Fruit fly (Drosophila melanogaster) whole organism, embryonic: ENCODE measurements around the gene CG3036.

Source experiments
- Adf1 ChIP-seq: fragments of 200-800 bp; sonication (Bioruptor generic); IDR thresholded peaks from 2 replicates; pipeline ENCODE4 v1.3.6; 2022; ENCODE audit warnings: missing biosample characterization, missing genetic modification characterization
- Asciz ChIP-seq: fragments of 200-800 bp; sonication (Bioruptor generic); optimal IDR thresholded peaks from 2 replicates; lab custom pipeline; 2017; ENCODE audit warnings: missing biosample characterization, mild to moderate bottlenecking, missing genetic modification characterization, missing genetic modification reagents
- CG10321 ChIP-seq: fragments of 200-800 bp; sonication (Bioruptor generic); IDR thresholded peaks from 2 replicates; pipeline ENCODE4 v1.3.6; 2022; ENCODE audit warnings: missing biosample characterization, missing genetic modification characterization
- CG11085 ChIP-seq: fragments of 200-800 bp; sonication (Bioruptor generic); IDR thresholded peaks from 2 replicates; pipeline ENCODE4 v1.3.6; 2022; ENCODE audit warnings: missing biosample characterization, missing genetic modification characterization
- CG12942 ChIP-seq: fragments of 200-800 bp; sonication (Bioruptor generic); optimal IDR thresholded peaks from 3 replicates; lab custom pipeline; 2016; ENCODE audit warnings: missing biosample characterization, missing genetic modification characterization
- CG14441 ChIP-seq: fragments of 200-800 bp; sonication (Bioruptor generic); IDR thresholded peaks from 2 replicates; pipeline ENCODE4 v1.3.6; 2022; ENCODE audit warnings: missing biosample characterization, missing genetic modification characterization
- CG15269 ChIP-seq: fragments of 200-800 bp; sonication (Bioruptor generic); optimal IDR thresholded peaks from 2 replicates; lab custom pipeline; 2018; ENCODE audit warnings: missing biosample characterization, mild to moderate bottlenecking, missing genetic modification characterization, moderate library complexity
- CG17385 ChIP-seq: fragments of 200-800 bp; sonication (Bioruptor generic); optimal IDR thresholded peaks from 3 replicates; lab custom pipeline; 2018; ENCODE audit warnings: missing biosample characterization, mild to moderate bottlenecking, missing genetic modification characterization
- CG17568 ChIP-seq: fragments of 200-800 bp; sonication (Bioruptor generic); optimal IDR thresholded peaks from 2 replicates; lab custom pipeline; 2018; ENCODE audit warnings: missing biosample characterization, mild to moderate bottlenecking, missing genetic modification characterization, moderate library complexity
- CG18262 ChIP-seq: fragments of 200-800 bp; optimal IDR thresholded peaks from 3 replicates; lab custom pipeline; 2019; ENCODE audit warnings: missing biosample characterization, mild to moderate bottlenecking, missing genetic modification characterization, moderate library complexity
- CG3065 ChIP-seq: fragments of 200-800 bp; sonication (Bioruptor generic); optimal IDR thresholded peaks from 2 replicates; lab custom pipeline; 2016; ENCODE audit warnings: missing biosample characterization, missing genetic modification characterization
- CG31365 ChIP-seq: fragments of 200-800 bp; sonication (Bioruptor generic); optimal IDR thresholded peaks from 2 replicates; lab custom pipeline; 2018; ENCODE audit warnings: missing biosample characterization, mild to moderate bottlenecking, missing genetic modification characterization
- CG32532 ChIP-seq: fragments of 200-800 bp; sonication (Bioruptor generic); IDR thresholded peaks from 2 replicates; pipeline ENCODE4 v1.3.6; 2022; ENCODE audit warnings: missing biosample characterization, missing genetic modification characterization
- CG32767 ChIP-seq: fragments of 200-800 bp; sonication (Bioruptor generic); IDR thresholded peaks from 2 replicates; pipeline ENCODE4 v1.3.6; 2022; ENCODE audit warnings: missing biosample characterization, missing genetic modification characterization
- CG33557 ChIP-seq: fragments of 200-800 bp; sonication (Bioruptor generic); optimal IDR thresholded peaks from 2 replicates; lab custom pipeline; 2019; ENCODE audit warnings: missing biosample characterization, mild to moderate bottlenecking, missing genetic modification characterization, moderate library complexity
- CG3838 ChIP-seq: fragments of 200-800 bp; sonication (Bioruptor generic); optimal IDR thresholded peaks from 3 replicates; lab custom pipeline; 2016; ENCODE audit warnings: missing biosample characterization, missing genetic modification characterization
- CG4730 ChIP-seq: fragments of 200-800 bp; sonication (Bioruptor generic); IDR thresholded peaks from 2 replicates; pipeline ENCODE4 v1.3.6; 2022; ENCODE audit warnings: missing biosample characterization, missing genetic modification characterization
- CG5180 ChIP-seq: fragments of 200-800 bp; sonication (Bioruptor generic); optimal IDR thresholded peaks from 3 replicates; lab custom pipeline; 2017; ENCODE audit warnings: missing biosample characterization, missing genetic modification characterization, mild to moderate bottlenecking, moderate library complexity, missing genetic modification reagents
- CG6689 ChIP-seq: fragments of 200-800 bp; sonication (Bioruptor generic); IDR thresholded peaks from 2 replicates; pipeline ENCODE4 v1.3.6; 2022; ENCODE audit warnings: missing biosample characterization, missing genetic modification characterization
- CG7928 ChIP-seq: fragments of 200-800 bp; sonication (Bioruptor generic); optimal IDR thresholded peaks from 2 replicates; lab custom pipeline; 2017; ENCODE audit warnings: missing biosample characterization, mild to moderate bottlenecking, missing genetic modification characterization
- CG8089 ChIP-seq: fragments of 200-800 bp; sonication (Bioruptor generic); optimal IDR thresholded peaks from 3 replicates; lab custom pipeline; 2016; ENCODE audit warnings: missing biosample characterization, missing genetic modification characterization
- CG8388 ChIP-seq: fragments of 200-800 bp; sonication (Bioruptor generic); optimal IDR thresholded peaks from 2 replicates; lab custom pipeline; 2019; ENCODE audit warnings: missing biosample characterization, mild to moderate bottlenecking, missing genetic modification characterization, moderate library complexity
- CG8765 ChIP-seq: fragments of 200-800 bp; sonication (Bioruptor generic); IDR thresholded peaks from 2 replicates; pipeline ENCODE4 v1.3.6; 2022; ENCODE audit warnings: missing biosample characterization, missing genetic modification characterization
- CG9876 ChIP-seq: fragments of 200-800 bp; sonication (Bioruptor generic); optimal IDR thresholded peaks from 2 replicates; lab custom pipeline; 2016; ENCODE audit warnings: missing biosample characterization, missing genetic modification characterization
- CG9932 ChIP-seq: fragments of 200-800 bp; sonication (Bioruptor generic); IDR thresholded peaks from 2 replicates; pipeline ENCODE4 v1.3.6; 2022; ENCODE audit warnings: missing biosample characterization, missing genetic modification characterization
- D19A ChIP-seq: fragments of 200-800 bp; optimal IDR thresholded peaks from 3 replicates; lab custom pipeline; 2019; ENCODE audit warnings: missing biosample characterization, mild to moderate bottlenecking, missing genetic modification characterization, moderate library complexity
- ERR ChIP-seq: fragments of 200-800 bp; sonication (Bioruptor generic); optimal IDR thresholded peaks from 2 replicates; lab custom pipeline; 2016; ENCODE audit warnings: missing biosample characterization, missing genetic modification characterization
- Hand ChIP-seq: fragments of 200-800 bp; sonication (Bioruptor generic); optimal IDR thresholded peaks from 2 replicates; lab custom pipeline; 2017; ENCODE audit warnings: mild to moderate bottlenecking, missing biosample characterization, missing genetic modification reagents, missing genetic modification characterization
- Hey ChIP-seq: fragments of 200-800 bp; sonication (Bioruptor generic); optimal IDR thresholded peaks from 3 replicates; lab custom pipeline; 2018; ENCODE audit warnings: missing biosample characterization, mild to moderate bottlenecking, missing genetic modification characterization
- HmgD ChIP-seq: fragments of 200-800 bp; sonication (Bioruptor generic); optimal IDR thresholded peaks from 3 replicates; lab custom pipeline; 2016; ENCODE audit warnings: missing biosample characterization, missing genetic modification characterization
- Nf-YC ChIP-seq: fragments of 200-800 bp; optimal IDR thresholded peaks from 3 replicates; lab custom pipeline; 2019; ENCODE audit warnings: missing biosample characterization, mild to moderate bottlenecking, missing genetic modification characterization, moderate library complexity
- Side ChIP-seq: fragments of 200-800 bp; sonication (Bioruptor generic); optimal IDR thresholded peaks from 2 replicates; lab custom pipeline; 2016; ENCODE audit warnings: missing biosample characterization, missing genetic modification characterization
- Ssrp ChIP-seq: fragments of 200-800 bp; sonication (Bioruptor generic); optimal IDR thresholded peaks from 2 replicates; lab custom pipeline; 2018; ENCODE audit warnings: missing biosample characterization, mild to moderate bottlenecking, missing genetic modification characterization, moderate library complexity
- Taf1 ChIP-seq: fragments of 200-800 bp; sonication (Bioruptor generic); IDR thresholded peaks from 2 replicates; pipeline ENCODE4 v1.3.6; 2022; ENCODE audit warnings: missing biosample characterization, missing genetic modification characterization
- YL-1 ChIP-seq: fragments of 200-800 bp; sonication (Bioruptor generic); optimal IDR thresholded peaks from 3 replicates; lab custom pipeline; 2017; ENCODE audit warnings: missing biosample characterization, mild to moderate bottlenecking, missing genetic modification characterization
- fd64A ChIP-seq: fragments of 200-800 bp; sonication (Bioruptor generic); optimal IDR thresholded peaks from 3 replicates; lab custom pipeline; 2018; ENCODE audit warnings: missing biosample characterization, mild to moderate bottlenecking, missing genetic modification characterization
- gsb ChIP-seq: fragments of 200-800 bp; sonication (Bioruptor generic); IDR thresholded peaks from 2 replicates; pipeline ENCODE4 v1.3.6; 2022; ENCODE audit warnings: missing biosample characterization, missing genetic modification characterization
- gsb-n ChIP-seq: fragments of 200-800 bp; sonication (Bioruptor generic); optimal IDR thresholded peaks from 3 replicates; lab custom pipeline; 2018; ENCODE audit warnings: missing biosample characterization, mild to moderate bottlenecking, missing genetic modification characterization
- insv ChIP-seq, 2 experiments: fragments of 200-800 bp; sonication (Bioruptor generic); optimal IDR thresholded peaks; 3 replicates each; lab custom pipeline; 2016 to 2018; ENCODE audit warnings: missing biosample characterization in 2 of 2, missing genetic modification characterization in 2 of 2
- lab ChIP-seq: fragments of 200-800 bp; sonication (Bioruptor generic); optimal IDR thresholded peaks from 3 replicates; lab custom pipeline; 2017; ENCODE audit warnings: missing biosample characterization, missing genetic modification characterization, mild to moderate bottlenecking, moderate library complexity, missing genetic modification reagents
- onecut ChIP-seq: fragments of 200-800 bp; sonication (Bioruptor generic); IDR thresholded peaks from 2 replicates; pipeline ENCODE4 v1.3.6; 2022; ENCODE audit warnings: missing biosample characterization, missing genetic modification characterization
- p53 ChIP-seq: fragments of 200-800 bp; sonication (Bioruptor generic); optimal IDR thresholded peaks from 2 replicates; lab custom pipeline; 2016; ENCODE audit warnings: missing biosample characterization, missing genetic modification characterization
- pan ChIP-seq, 4 experiments: fragments of >200 bp in 3 of 4; fragments of 200-800 bp in 1 of 4; sonication (Bioruptor generic) in 1 of 4; optimal IDR thresholded peaks in 3 of 4; IDR thresholded peaks in 1 of 4; 2 replicates each; pipeline versions ENCODE4 v1.3.6 to Lab custom; 2017 to 2022; ENCODE audit warnings: missing biosample characterization in 2 of 4, missing genetic modification characterization in 2 of 4, mixed read lengths in 1 of 4
- psq ChIP-seq: fragments of 200-800 bp; sonication (Bioruptor generic); optimal IDR thresholded peaks from 2 replicates; lab custom pipeline; 2017; ENCODE audit warnings: missing biosample characterization, missing genetic modification characterization
- sd ChIP-seq: fragments of 200-800 bp; sonication (Bioruptor generic); optimal IDR thresholded peaks from 3 replicates; lab custom pipeline; 2018; ENCODE audit warnings: missing biosample characterization, mild to moderate bottlenecking, missing genetic modification characterization, moderate library complexity
- sisA ChIP-seq: fragments of 200-800 bp; sonication (Bioruptor generic); IDR thresholded peaks from 2 replicates; pipeline ENCODE4 v1.3.6; 2022; ENCODE audit warnings: missing biosample characterization, missing genetic modification characterization
- ssp ChIP-seq: fragments of 200-800 bp; sonication (Bioruptor generic); IDR thresholded peaks from 2 replicates; pipeline ENCODE4 v1.3.6; 2022; ENCODE audit warnings: missing biosample characterization, missing genetic modification characterization
- unc-4 ChIP-seq: fragments of 200-800 bp; sonication (Bioruptor generic); IDR thresholded peaks from 2 replicates; pipeline ENCODE4 v1.3.6; 2022; ENCODE audit warnings: missing biosample characterization, missing genetic modification characterization; ENCODE audit not compliant: partially characterized antibody
- usp ChIP-seq: fragments of >200 bp; optimal IDR thresholded peaks from 2 replicates; lab custom pipeline; 2017; ENCODE audit warnings: missing biosample characterization, missing genetic modification characterization
- vvl ChIP-seq: fragments of 200-800 bp; sonication (Bioruptor generic); IDR thresholded peaks from 2 replicates; pipeline ENCODE4 v1.3.6; 2022; ENCODE audit warnings: missing biosample characterization, missing genetic modification characterization
- zf30C ChIP-seq: fragments of 200-800 bp; sonication (Bioruptor generic); optimal IDR thresholded peaks from 3 replicates; lab custom pipeline; 2018; ENCODE audit warnings: missing biosample characterization, mild to moderate bottlenecking, missing genetic modification characterization

Gene CG3036

DNA sequence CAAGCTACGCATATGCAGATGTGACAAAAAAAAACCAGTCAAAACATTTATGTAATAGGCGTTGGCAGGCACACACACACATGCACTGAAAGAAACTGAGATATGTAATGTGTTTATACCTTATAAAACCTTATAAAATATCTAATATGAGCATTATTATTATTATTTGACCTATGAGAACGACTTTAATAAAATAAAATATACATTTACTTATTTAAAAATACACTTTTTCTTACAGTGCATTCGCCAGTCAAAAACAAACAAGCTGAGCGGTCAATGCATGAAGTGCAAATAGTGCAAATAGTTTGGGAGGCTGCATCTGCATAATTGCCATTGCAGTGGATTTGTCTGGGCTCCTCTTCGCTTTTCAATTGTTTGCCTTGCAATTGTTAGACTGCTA lies 16.1 kb downstream of the CG3036 start (continued):
- peak; percentile 64 for TF ChIP-seq gsb-n (tag; lab: Kevin White, UChicago)
- no peak for TF ChIP-seq HmgD (GFP tag; lab: Kevin White, UChicago)
- peak; percentile 46; the same call in 1 of the 2 replicates for TF ChIP-seq CG14441
- TF ChIP-seq CG8089 (GFP tag; lab: Kevin White, UChicago): no peak
- peak; percentile 89 for TF ChIP-seq CG15269
- peak; percentile 69 for TF ChIP-seq lab
- peak; percentile 60 for TF ChIP-seq onecut (GFP tag; lab: Robert Waterston, UW)
- TF ChIP-seq zf30C (GFP tag; lab: Kevin White, UChicago): peak; percentile 12
- TF ChIP-seq CG10321 (GFP tag; lab: Robert Waterston, UW): peak; percentile 47; the same call in 1 of the 2 replicates
- no peak for TF ChIP-seq CG9932
- TF ChIP-seq CG3065 (GFP tag; lab: Kevin White, UChicago): no peak
- no peak for TF ChIP-seq CG11085 (GFP tag; lab: Robert Waterston, UW)
- TF ChIP-seq Taf1: peak; percentile 12; the same call in 1 of the 2 replicates
- no peak for TF ChIP-seq p53 (GFP tag; lab: Kevin White, UChicago)
- TF ChIP-seq CG3838 (GFP tag; lab: Kevin White, UChicago): no peak
- peak; percentile 54 for TF ChIP-seq CG12942
- TF ChIP-seq vvl (GFP tag; lab: Robert Waterston, UW): peak; percentile 87
- TF ChIP-seq YL-1 (GFP tag; lab: Kevin White, UChicago): no peak
- peak; percentile 82 for TF ChIP-seq Asciz
- no peak for TF ChIP-seq unc-4 (GFP tag; lab: Robert Waterston, UW)
- peak; percentile 58 for TF ChIP-seq D19A (tag; lab: Kevin White, UChicago)
- TF ChIP-seq pan (optimal IDR thresholded peaks at IDR 0.05; lab: Kevin White, UChicago): no peak
- TF ChIP-seq pan (GFP tag; optimal IDR thresholded peaks at IDR 0.05 in 1 of 2, IDR thresholded peaks at IDR 0.05 in 1 of 2): peak in 1 of 2 experiments; percentile 83
- peak; percentile 64 for TF ChIP-seq CG6689 (GFP tag; lab: Robert Waterston, UW)
- TF ChIP-seq CG5180 (GFP tag; lab: Kevin White, UChicago): peak; percentile 75
- TF ChIP-seq Hand (GFP tag; lab: Kevin White, UChicago): no peak
- peak; percentile 57; the same call in 1 of the 2 replicates for TF ChIP-seq CG4730 (GFP tag; lab: Robert Waterston, UW)
- peak; percentile 77 for TF ChIP-seq CG18262 (tag; lab: Kevin White, UChicago)
- TF ChIP-seq CG33557: no peak
- no peak for TF ChIP-seq CG8765 (GFP tag; lab: Robert Waterston, UW)
- TF ChIP-seq psq (GFP tag; lab: Kevin White, UChicago): peak; percentile 24
- no peak for TF ChIP-seq gsb (GFP tag; lab: Robert Waterston, UW)
- peak; percentile 78 for TF ChIP-seq sisA (GFP tag; lab: Robert Waterston, UW)
- TF ChIP-seq ssp: peak; percentile 38; the same call in 1 of the 2 replicates
- no peak for TF ChIP-seq ERR (GFP tag; lab: Kevin White, UChicago)
- TF ChIP-seq usp: no peak
- no peak for TF ChIP-seq Adf1
- peak; percentile 77 for TF ChIP-seq CG8388 (GFP tag; lab: Kevin White, UChicago)
- TF ChIP-seq fd64A (GFP tag; lab: Kevin White, UChicago): peak; percentile 10
- TF ChIP-seq CG31365 (tag; lab: Kevin White, UChicago): no peak
- no peak for TF ChIP-seq CG32532 (GFP tag; lab: Robert Waterston, UW)
- TF ChIP-seq sd (tag; lab: Kevin White, UChicago): peak; percentile 25
- TF ChIP-seq Hey: no peak
- no peak for TF ChIP-seq CG7928
- TF ChIP-seq Nf-YC (tag; lab: Kevin White, UChicago): peak; percentile 67
- TF ChIP-seq Ssrp (tag; lab: Kevin White, UChicago): peak; percentile 67
- no peak for TF ChIP-seq CG9876
- peak; percentile 79 for TF ChIP-seq CG17385
- peak; percentile 77 for TF ChIP-seq CG32767 (GFP tag; lab: Robert Waterston, UW)
- no peak for TF ChIP-seq Side
- peak; percentile 74 for TF ChIP-seq CG17568 (GFP tag; lab: Kevin White, UChicago)
- TF ChIP-seq insv (GFP tag; optimal IDR thresholded peaks at IDR 0.05; lab: Kevin White, UChicago): no peak
